Fruit fly (Drosophila melanogaster) whole organism, embryonic: ENCODE measurements around the gene CG9269.

Experiments used
- Abd-B ChIP-seq: fragments of 200-800 bp; sonication (Bioruptor generic); optimal IDR thresholded peaks from 2 replicates; lab custom pipeline; 2018; ENCODE audit warnings: missing biosample characterization, mild to moderate bottlenecking, missing genetic modification characterization, moderate library complexity
- CG10267 ChIP-seq: fragments of 200-800 bp; sonication (Bioruptor generic); optimal IDR thresholded peaks from 2 replicates; lab custom pipeline; 2018; ENCODE audit warnings: missing biosample characterization, mild to moderate bottlenecking, missing genetic modification characterization, moderate library complexity
- CG11456 ChIP-seq: fragments of 200-800 bp; sonication (Bioruptor generic); IDR thresholded peaks from 3 replicates; pipeline ENCODE4 v1.3.6; 2022; ENCODE audit warnings: missing biosample characterization, missing genetic modification characterization
- CG11504 ChIP-seq: fragments of 200-800 bp; sonication (Bioruptor generic); optimal IDR thresholded peaks from 3 replicates; lab custom pipeline; 2019; ENCODE audit warnings: missing biosample characterization, mild to moderate bottlenecking, missing genetic modification characterization, moderate library complexity
- CG14667 ChIP-seq: fragments of 200-800 bp; sonication (Bioruptor generic); IDR thresholded peaks from 2 replicates; pipeline ENCODE4 v1.3.6; 2022; ENCODE audit warnings: missing biosample characterization, missing genetic modification characterization
- CG15073 ChIP-seq: fragments of 200-800 bp; sonication (Bioruptor generic); optimal IDR thresholded peaks from 2 replicates; lab custom pipeline; 2016; ENCODE audit warnings: missing biosample characterization, missing genetic modification characterization
- CG15514 ChIP-seq: fragments of 200-800 bp; sonication (Bioruptor generic); optimal IDR thresholded peaks from 3 replicates; lab custom pipeline; 2017; ENCODE audit warnings: missing biosample characterization, missing genetic modification characterization, mild to moderate bottlenecking, moderate library complexity, missing genetic modification reagents
- CG17359 ChIP-seq: fragments of 200-800 bp; sonication (Bioruptor generic); optimal IDR thresholded peaks from 3 replicates; lab custom pipeline; 2018; ENCODE audit warnings: missing biosample characterization, mild to moderate bottlenecking, missing genetic modification characterization, moderate library complexity
- CG18599 ChIP-seq: fragments of 200-800 bp; sonication (Bioruptor generic); optimal IDR thresholded peaks from 3 replicates; lab custom pipeline; 2017; ENCODE audit warnings: missing biosample characterization, missing genetic modification characterization, mild to moderate bottlenecking, moderate library complexity, missing genetic modification reagents
- CG2120 ChIP-seq: fragments of 200-800 bp; sonication (Bioruptor generic); optimal IDR thresholded peaks from 3 replicates; lab custom pipeline; 2016; ENCODE audit warnings: missing biosample characterization, missing genetic modification characterization
- CG2712 ChIP-seq: fragments of 200-800 bp; optimal IDR thresholded peaks from 3 replicates; lab custom pipeline; 2019; ENCODE audit warnings: missing biosample characterization, mild to moderate bottlenecking, missing genetic modification characterization, moderate library complexity
- CG3995 ChIP-seq: fragments of 200-800 bp; sonication (Bioruptor generic); optimal IDR thresholded peaks from 3 replicates; lab custom pipeline; 2016; ENCODE audit warnings: missing biosample characterization, missing genetic modification characterization
- CG6654 ChIP-seq: fragments of 200-800 bp; sonication (Bioruptor generic); optimal IDR thresholded peaks from 2 replicates; lab custom pipeline; 2017; ENCODE audit warnings: missing biosample characterization, mild to moderate bottlenecking, missing genetic modification characterization
- CG6689 ChIP-seq: fragments of 200-800 bp; sonication (Bioruptor generic); IDR thresholded peaks from 2 replicates; pipeline ENCODE4 v1.3.6; 2022; ENCODE audit warnings: missing biosample characterization, missing genetic modification characterization
- CG7839 ChIP-seq: fragments of 200-800 bp; sonication (Bioruptor generic); optimal IDR thresholded peaks from 3 replicates; lab custom pipeline; 2018; ENCODE audit warnings: missing biosample characterization, mild to moderate bottlenecking, missing genetic modification characterization, moderate library complexity
- CG7963 ChIP-seq: fragments of 200-800 bp; sonication (Bioruptor generic); IDR thresholded peaks from 3 replicates; pipeline ENCODE4 v1.3.6; 2022; ENCODE audit warnings: missing biosample characterization, missing genetic modification characterization; ENCODE audit not compliant: partially characterized antibody
- CoRest ChIP-seq: fragments of 200-800 bp; sonication (Bioruptor generic); optimal IDR thresholded peaks from 3 replicates; lab custom pipeline; 2018; ENCODE audit warnings: missing biosample characterization, mild to moderate bottlenecking, missing genetic modification characterization, moderate library complexity
- D19B ChIP-seq: fragments of 200-800 bp; sonication (Bioruptor generic); optimal IDR thresholded peaks from 2 replicates; lab custom pipeline; 2017; ENCODE audit warnings: missing biosample characterization, mild to moderate bottlenecking, missing genetic modification characterization
- Dfd ChIP-seq, 2 experiments: fragments of >200 bp; optimal IDR thresholded peaks; 2 replicates each; lab custom pipeline; 2017; ENCODE audit warnings: missing biosample characterization in 2 of 2, missing genetic modification characterization in 2 of 2
- Hand ChIP-seq: fragments of 200-800 bp; sonication (Bioruptor generic); optimal IDR thresholded peaks from 2 replicates; lab custom pipeline; 2017; ENCODE audit warnings: mild to moderate bottlenecking, missing biosample characterization, missing genetic modification reagents, missing genetic modification characterization
- Hmr ChIP-seq: fragments of 200-800 bp; sonication (Bioruptor generic); optimal IDR thresholded peaks from 3 replicates; lab custom pipeline; 2017; ENCODE audit warnings: mild to moderate bottlenecking, missing biosample characterization, missing genetic modification reagents, missing genetic modification characterization
- Hsf ChIP-seq: fragments of 200-800 bp; sonication (Bioruptor generic); optimal IDR thresholded peaks from 3 replicates; lab custom pipeline; 2016; ENCODE audit warnings: missing biosample characterization, missing genetic modification characterization
- Med ChIP-seq: fragments of 200-800 bp; sonication (Bioruptor generic); peaks from one replicate; lab custom pipeline; 2016; ENCODE audit warnings: missing biosample characterization, missing genetic modification characterization, mild to moderate bottlenecking, inconsistent platforms, moderate library complexity
- NfI ChIP-seq: fragments of 200-800 bp; sonication (Bioruptor generic); optimal IDR thresholded peaks from 3 replicates; lab custom pipeline; 2018; ENCODE audit warnings: missing biosample characterization, mild to moderate bottlenecking, missing genetic modification characterization, moderate library complexity
- PHDP ChIP-seq: fragments of 200-800 bp; sonication (Bioruptor generic); optimal IDR thresholded peaks from 3 replicates; lab custom pipeline; 2018; ENCODE audit warnings: missing biosample characterization, mild to moderate bottlenecking, missing genetic modification characterization, moderate library complexity
- Side ChIP-seq: fragments of 200-800 bp; sonication (Bioruptor generic); optimal IDR thresholded peaks from 2 replicates; lab custom pipeline; 2016; ENCODE audit warnings: missing biosample characterization, missing genetic modification characterization
- Sox102F ChIP-seq: fragments of 200-800 bp; sonication (Bioruptor generic); optimal IDR thresholded peaks from 2 replicates; lab custom pipeline; 2018; ENCODE audit warnings: missing biosample characterization, mild to moderate bottlenecking, missing genetic modification characterization, moderate library complexity
- Xrp1 ChIP-seq: fragments of 200-800 bp; sonication (Bioruptor generic); IDR thresholded peaks from 2 replicates; pipeline ENCODE4 v1.3.6; 2022; ENCODE audit warnings: missing biosample characterization, missing genetic modification characterization
- ash1 ChIP-seq: fragments of 200-800 bp; sonication (Bioruptor generic); optimal IDR thresholded peaks from 2 replicates; lab custom pipeline; 2018; ENCODE audit warnings: missing biosample characterization, mild to moderate bottlenecking, missing genetic modification characterization
- bcd ChIP-seq: fragments of 200-800 bp; sonication (Bioruptor generic); optimal IDR thresholded peaks from 2 replicates; lab custom pipeline; 2017; ENCODE audit warnings: missing biosample characterization, mild to moderate bottlenecking, missing genetic modification characterization
- bsh ChIP-seq, 2 experiments: fragments of 200-800 bp; sonication (Bioruptor generic); optimal IDR thresholded peaks; 2 replicates each; lab custom pipeline; 2017 to 2018; ENCODE audit warnings: mild to moderate bottlenecking in 2 of 2, missing biosample characterization in 2 of 2, missing genetic modification characterization in 2 of 2, moderate library complexity in 1 of 2
- cato ChIP-seq: fragments of 200-800 bp; sonication (Bioruptor generic); optimal IDR thresholded peaks from 2 replicates; lab custom pipeline; 2016; ENCODE audit warnings: missing biosample characterization, missing genetic modification characterization, borderline replicate concordance
- cg ChIP-seq: fragments of 200-800 bp; sonication (Bioruptor generic); optimal IDR thresholded peaks from 3 replicates; lab custom pipeline; 2019; ENCODE audit warnings: missing biosample characterization, mild to moderate bottlenecking, missing genetic modification characterization, moderate library complexity
- dmrt99B ChIP-seq: fragments of 200-800 bp; sonication (Bioruptor generic); optimal IDR thresholded peaks from 2 replicates; lab custom pipeline; 2018; ENCODE audit warnings: missing biosample characterization, mild to moderate bottlenecking, missing genetic modification characterization, moderate library complexity
- dysf ChIP-seq: fragments of 200-800 bp; sonication (Bioruptor generic); IDR thresholded peaks from 3 replicates; pipeline ENCODE4 v1.3.6; 2022; ENCODE audit warnings: missing biosample characterization, missing genetic modification characterization
- ewg ChIP-seq: fragments of 200-800 bp; sonication (Bioruptor generic); optimal IDR thresholded peaks from 3 replicates; lab custom pipeline; 2017; ENCODE audit warnings: mild to moderate bottlenecking, missing biosample characterization, missing genetic modification reagents, missing genetic modification characterization
- grau ChIP-seq: fragments of 200-800 bp; optimal IDR thresholded peaks from 3 replicates; lab custom pipeline; 2019; ENCODE audit warnings: missing biosample characterization, mild to moderate bottlenecking, missing genetic modification characterization, moderate library complexity
- hkb ChIP-seq, 2 experiments: fragments of 200-800 bp in 1 of 2; fragments of >200 bp in 1 of 2; sonication (Bioruptor generic) in 1 of 2; IDR thresholded peaks in 1 of 2; optimal IDR thresholded peaks in 1 of 2; 2 replicates each; pipeline versions ENCODE4 v1.3.6 to Lab custom; 2017 to 2022; ENCODE audit warnings: missing biosample characterization in 1 of 2, missing genetic modification characterization in 1 of 2
- ken ChIP-seq: fragments of 200-800 bp; sonication (Bioruptor generic); IDR thresholded peaks from 3 replicates; pipeline ENCODE4 v1.3.6; 2022; ENCODE audit warnings: missing biosample characterization, missing genetic modification characterization
- mam ChIP-seq: fragments of 200-800 bp; sonication (Bioruptor generic); optimal IDR thresholded peaks from 3 replicates; lab custom pipeline; 2016; ENCODE audit warnings: missing biosample characterization, missing genetic modification characterization
- nerfin-2 ChIP-seq: fragments of 200-800 bp; sonication (Bioruptor generic); IDR thresholded peaks from 2 replicates; pipeline ENCODE4 v1.3.6; 2022; ENCODE audit warnings: missing biosample characterization, missing genetic modification characterization; ENCODE audit not compliant: partially characterized antibody
- nmo ChIP-seq: fragments of 200-800 bp; sonication (Bioruptor generic); optimal IDR thresholded peaks from 2 replicates; lab custom pipeline; 2018; ENCODE audit warnings: missing biosample characterization, mild to moderate bottlenecking, missing genetic modification characterization, moderate library complexity
- pan ChIP-seq, 4 experiments: fragments of >200 bp in 3 of 4; fragments of 200-800 bp in 1 of 4; sonication (Bioruptor generic) in 1 of 4; optimal IDR thresholded peaks in 3 of 4; IDR thresholded peaks in 1 of 4; 2 replicates each; pipeline versions ENCODE4 v1.3.6 to Lab custom; 2017 to 2022; ENCODE audit warnings: missing biosample characterization in 2 of 4, missing genetic modification characterization in 2 of 4, mixed read lengths in 1 of 4
- sisA ChIP-seq: fragments of 200-800 bp; sonication (Bioruptor generic); IDR thresholded peaks from 2 replicates; pipeline ENCODE4 v1.3.6; 2022; ENCODE audit warnings: missing biosample characterization, missing genetic modification characterization
- stc ChIP-seq: fragments of 200-800 bp; sonication (Bioruptor generic); IDR thresholded peaks from 2 replicates; pipeline ENCODE4 v1.3.6; 2022; ENCODE audit warnings: missing biosample characterization, missing genetic modification characterization
- trh ChIP-seq: fragments of 200-800 bp; sonication (Bioruptor generic); optimal IDR thresholded peaks from 2 replicates; lab custom pipeline; 2016; ENCODE audit warnings: missing biosample characterization, missing genetic modification characterization
- tup ChIP-seq: fragments of 200-800 bp; sonication (Bioruptor generic); optimal IDR thresholded peaks from 2 replicates; lab custom pipeline; 2016; ENCODE audit warnings: missing biosample characterization, mild to moderate bottlenecking, missing genetic modification characterization, moderate library complexity
- vvl ChIP-seq: fragments of 200-800 bp; sonication (Bioruptor generic); IDR thresholded peaks from 2 replicates; pipeline ENCODE4 v1.3.6; 2022; ENCODE audit warnings: missing biosample characterization, missing genetic modification characterization
- yki ChIP-seq: fragments of >200 bp; optimal IDR thresholded peaks from 3 replicates; lab custom pipeline; 2018

Gene CG9269

dm6 chr3R:13600539-13600938 is 15.2 kb upstream of the CG9269 start (continued):
- TF ChIP-seq Side (GFP tag; lab: Kevin White, UChicago) (no peak), trh (GFP tag; lab: Kevin White, UChicago) (no peak), yki (lab: Kevin White, UChicago) (no peak), CG18599 (peak; percentile 65), nerfin-2 (GFP tag; lab: Robert Waterston, UW) (no peak), CG17359 (peak; percentile 18), CG15514 (GFP tag; lab: Kevin White, UChicago) (no peak), Abd-B (GFP tag; lab: Kevin White, UChicago) (no peak), PHDP (tag; lab: Kevin White, UChicago) (peak; percentile 41), cato (no peak), Sox102F (GFP tag; lab: Kevin White, UChicago) (peak; percentile 24), tup (GFP tag; lab: Kevin White, UChicago) (no peak), nmo (GFP tag; lab: Kevin White, UChicago) (peak; percentile 1), CG15073 (no peak), Hand (GFP tag; lab: Kevin White, UChicago) (peak; percentile 26), Dfd (GFP tag; optimal IDR thresholded peaks at IDR 0.05; lab: Kevin White, UChicago) (no peak), cg (GFP tag; lab: Kevin White, UChicago) (no peak), CG3995 (GFP tag; lab: Kevin White, UChicago) (no peak), NfI (GFP tag; lab: Kevin White, UChicago) (peak; percentile 20), pan (optimal IDR thresholded peaks at IDR 0.05; lab: Kevin White, UChicago) (no peak), pan (GFP tag; optimal IDR thresholded peaks at IDR 0.05 in 1 of 2, IDR thresholded peaks at IDR 0.05 in 1 of 2) (peak in 1 of 2 experiments; percentile 15), CG2120 (GFP tag; lab: Kevin White, UChicago) (peak; percentile 47), bcd (peak; percentile 25), mam (GFP tag; lab: Kevin White, UChicago) (peak; percentile 2), CG11504 (tag; lab: Kevin White, UChicago) (peak; percentile 66), CG10267 (no peak), bsh (GFP tag; optimal IDR thresholded peaks at IDR 0.05; lab: Kevin White, UChicago) (no peak), dmrt99B (tag; lab: Kevin White, UChicago) (peak; percentile 49), CG2712 (tag; lab: Kevin White, UChicago) (peak; percentile 36), ash1 (GFP tag; lab: Kevin White, UChicago) (no peak), stc (GFP tag; lab: Robert Waterston, UW) (0 out of 2 replicates have a peak, but pooled peaks have one; percentile 37), CG14667 (GFP tag; lab: Robert Waterston, UW) (0 out of 2 replicates have a peak, but pooled peaks have one; percentile 11), grau (tag; lab: Kevin White, UChicago) (peak; percentile 42), sisA (peak; percentile 46), Med (GFP tag; lab: Kevin White, UChicago) (peak; percentile 68), ken (GFP tag; lab: Robert Waterston, UW) (no peak), CoRest (tag; lab: Kevin White, UChicago) (peak; percentile 37), vvl (GFP tag; lab: Robert Waterston, UW) (no peak), Xrp1 (GFP tag; lab: Robert Waterston, UW) (peak; percentile 17; the same call in 1 of the 2 replicates), CG7963 (GFP tag; lab: Robert Waterston, UW) (no peak), dysf (peak; percentile 58; the same call in 1 of the 3 replicates), CG6654 (GFP tag; lab: Kevin White, UChicago) (no peak), Hsf (GFP tag; lab: Kevin White, UChicago) (no peak), hkb (optimal IDR thresholded peaks at IDR 0.05; lab: Kevin White, UChicago) (no peak), hkb (GFP tag; IDR thresholded peaks at IDR 0.05; lab: Robert Waterston, UW) (peak; percentile 57), CG7839 (peak; percentile 40), ewg (GFP tag; lab: Kevin White, UChicago) (no peak), CG6689 (peak; percentile 47; the same call in 1 of the 2 replicates), D19B (GFP tag; lab: Kevin White, UChicago) (no peak), CG11456 (GFP tag; lab: Robert Waterston, UW) (no peak), Hmr (peak; percentile 49)
